Worm (Caenorhabditis elegans): Measurements from ENCODE around the gene F53H4.6.

Gene F53H4.6

ce11 chrX:15841086-15841622 lies 19.3 kb downstream of the F53H4.6 start, which contains the start of gene serp-1.1 (continued):
- TF ChIP-seq daf-16 (GFP tag; optimal IDR thresholded peaks at IDR 0.05), result peak; percentile 94
- TF ChIP-seq daf-16 (tag; optimal IDR thresholded peaks at IDR 0.05), result peak; percentile 80
- peak; percentile 99 for TF ChIP-seq ceh-20 (GFP tag; IDR thresholded peaks at IDR 0.05)
- TF ChIP-seq fkh-10 (GFP tag; optimal IDR thresholded peaks at IDR 0.05), result peak; percentile 96
- peak; percentile 92 for TF ChIP-seq dmd-9 (GFP tag; IDR thresholded peaks at IDR 0.05)
- peak; percentile 96 for TF ChIP-seq Y75B8A.6 (GFP tag; IDR thresholded peaks at IDR 0.05)
- TF ChIP-seq Y5F2A.4 (GFP tag; optimal IDR thresholded peaks at IDR 0.05), result peak; percentile 85
- peak; percentile 99 for TF ChIP-seq tra-1 (GFP tag; IDR thresholded peaks at IDR 0.05)
- TF ChIP-seq egl-43 (GFP tag; IDR thresholded peaks at IDR 0.05), result peak; percentile 98
- no peak for TF ChIP-seq ztf-11 (tag; optimal IDR thresholded peaks at IDR 0.05)
- peak; percentile 25; the same call in 1 of the 2 replicates for TF ChIP-seq ceh-44 (GFP tag; IDR thresholded peaks at IDR 0.05)
- no peak for TF ChIP-seq daf-19 (GFP tag; conservative IDR thresholded peaks at IDR 0.05)
- peak; percentile 86 for TF ChIP-seq lir-3 (tag; optimal IDR thresholded peaks at IDR 0.05)
- peak in 1 of 2 experiments; percentile 100 for TF ChIP-seq unc-62 (GFP tag; optimal IDR thresholded peaks at IDR 0.05 in 1 of 2)
- peak; percentile 68 for TF ChIP-seq unc-62 (tag; optimal IDR thresholded peaks at IDR 0.05)
- TF ChIP-seq zfp-2 (tag; optimal IDR thresholded peaks at IDR 0.05), result peak; percentile 83
- TF ChIP-seq mep-1 (tag; optimal IDR thresholded peaks at IDR 0.05), result peak; percentile 99
- no peak for TF ChIP-seq aly-2 (tag; optimal IDR thresholded peaks at IDR 0.05)
- TF ChIP-seq hmg-1.1 (GFP tag; IDR thresholded peaks at IDR 0.05), result peak; percentile 99
- no peak for TF ChIP-seq ceh-82 (tag; optimal IDR thresholded peaks at IDR 0.05)
- TF ChIP-seq saeg-2 (GFP tag; IDR thresholded peaks at IDR 0.05), result peak; percentile 98
- peak; percentile 85 for TF ChIP-seq dpl-1 (GFP tag; optimal IDR thresholded peaks at IDR 0.05)
- TF ChIP-seq hlh-30 (tag; optimal IDR thresholded peaks at IDR 0.05; ENCODE audit: insufficient read depth), result peak; percentile 96
- TF ChIP-seq D1046.2 (GFP tag; IDR thresholded peaks at IDR 0.05), result peak; percentile 92
- TF ChIP-seq zfp-3 (GFP tag; conservative IDR thresholded peaks at IDR 0.05), result peak; percentile 96
- no peak for TF ChIP-seq unc-130 (GFP tag; optimal IDR thresholded peaks at IDR 0.05)
- peak; percentile 42 for TF ChIP-seq unc-39 (tag; optimal IDR thresholded peaks at IDR 0.05)
- TF ChIP-seq vab-7 (GFP tag; IDR thresholded peaks at IDR 0.05), result peak; percentile 93
- peak; percentile 30 for TF ChIP-seq ama-1 (optimal IDR thresholded peaks at IDR 0.05)
- peak; percentile 100 for TF ChIP-seq dmd-6 (GFP tag; IDR thresholded peaks at IDR 0.05)
- TF ChIP-seq lim-7 (GFP tag; IDR thresholded peaks at IDR 0.05), result peak; percentile 77
- TF ChIP-seq zip-2 (tag; optimal IDR thresholded peaks at IDR 0.05), result peak; percentile 85
- no peak for TF ChIP-seq zip-11 (GFP tag; IDR thresholded peaks at IDR 0.05)
- no peak for TF ChIP-seq skn-1 (tag; optimal IDR thresholded peaks at IDR 0.05)
- TF ChIP-seq nhr-102 (tag; optimal IDR thresholded peaks at IDR 0.05), result peak; percentile 98
- TF ChIP-seq ztf-7 (tag; optimal IDR thresholded peaks at IDR 0.05), result peak; percentile 94
- peak; percentile 100 for TF ChIP-seq aha-1 (tag)
- peak; percentile 42 for TF ChIP-seq snpc-4 (tag; optimal IDR thresholded peaks at IDR 0.05)
- TF ChIP-seq hlh-11 (tag; optimal IDR thresholded peaks at IDR 0.05), result peak; percentile 100
- TF ChIP-seq F49E8.2 (tag; optimal IDR thresholded peaks at IDR 0.05; ENCODE audit: borderline replicate concordance), result no peak
- peak; percentile 95 for TF ChIP-seq T20F7.1 (GFP tag; optimal IDR thresholded peaks at IDR 0.05)
- TF ChIP-seq spr-1 (tag; optimal IDR thresholded peaks at IDR 0.05), result peak; percentile 97
- TF ChIP-seq mdt-29 (GFP tag; IDR thresholded peaks at IDR 0.05), result peak; percentile 92
- peak; percentile 90 for TF ChIP-seq fos-1 (tag; optimal IDR thresholded peaks at IDR 0.05)
- peak; percentile 93 for TF ChIP-seq gei-8 (GFP tag; optimal IDR thresholded peaks at IDR 0.05)
- peak; percentile 93 to 99 for TF ChIP-seq mdl-1 (tag; optimal IDR thresholded peaks at IDR 0.05)
- 0 out of 2 replicates have a peak, but pooled peaks have one; percentile 55 for TF ChIP-seq Y105C5A.15 (GFP tag; IDR thresholded peaks at IDR 0.05)
- peak; percentile 99 for TF ChIP-seq pha-4 (GFP tag; IDR thresholded peaks at IDR 0.05)
- TF ChIP-seq pha-4 (tag; optimal IDR thresholded peaks at IDR 0.05), result peak; percentile 51
- TF ChIP-seq F10B5.3 (tag; optimal IDR thresholded peaks at IDR 0.05), result peak; percentile 92
- peak; percentile 64 for TF ChIP-seq lin-15B (tag; optimal IDR thresholded peaks at IDR 0.05)
- TF ChIP-seq nhr-77 (tag; optimal IDR thresholded peaks at IDR 0.05), result peak; percentile 98
- no peak for TF ChIP-seq F26F4.8 (GFP tag; conservative IDR thresholded peaks at IDR 0.05)
